Worm (Caenorhabditis elegans) whole organism, L1 larva: ENCODE data around the gene F26F2.11.

ENCODE experiments used
- C04F5.9 ChIP-seq: sonication (generic microtip); optimal IDR thresholded peaks from 2 replicates; lab custom pipeline; 2016; ENCODE audit warnings: missing genetic modification characterization, missing compliant biosample characterization
- C16A3.4 ChIP-seq: fragments of 150-350 bp; optimal IDR thresholded peaks from 2 replicates; lab custom pipeline; 2014; ENCODE audit warnings: missing biosample characterization, missing genetic modification characterization
- F16B12.6 ChIP-seq: fragments of 150-350 bp; optimal IDR thresholded peaks from 2 replicates; lab custom pipeline; 2014; ENCODE audit warnings: missing biosample characterization, missing genetic modification characterization
- aha-1 ChIP-seq: fragments of 150-350 bp; optimal IDR thresholded peaks from 2 replicates; lab custom pipeline; 2014; ENCODE audit warnings: missing biosample characterization, missing genetic modification characterization
- aly-2 ChIP-seq: fragments of 150-350 bp; optimal IDR thresholded peaks from 2 replicates; lab custom pipeline; 2014; ENCODE audit warnings: missing biosample characterization, missing genetic modification characterization
- blmp-1 ChIP-seq: fragments of 150-350 bp; optimal IDR thresholded peaks from 2 replicates; lab custom pipeline; 2014; ENCODE audit warnings: missing biosample characterization, missing genetic modification characterization
- ceh-82 ChIP-seq, 3 experiments: fragments of 150-350 bp in 1 of 3; sonication (generic microtip) in 2 of 3; optimal IDR thresholded peaks; 2 replicates each; lab custom pipeline; 2014 to 2017; ENCODE audit warnings: missing biosample characterization in 3 of 3, missing genetic modification characterization in 3 of 3
- ceh-88 ChIP-seq: fragments of 200-800 bp; sonication (Bioruptor generic); IDR thresholded peaks from 2 replicates; pipeline ENCODE4 v1.3.6; 2022; ENCODE audit warnings: missing genetic modification characterization, missing compliant biosample characterization
- ceh-90 ChIP-seq: sonication (generic microtip); optimal IDR thresholded peaks from 2 replicates; lab custom pipeline; 2016; ENCODE audit warnings: missing genetic modification characterization, missing compliant biosample characterization
- ces-1 ChIP-seq: fragments of 150-350 bp; optimal IDR thresholded peaks from 2 replicates; lab custom pipeline; 2014; ENCODE audit warnings: missing biosample characterization, missing genetic modification reagents, missing genetic modification characterization
- efl-1 ChIP-seq, 4 experiments: fragments of 150-350 bp; optimal IDR thresholded peaks in 3 of 4; peaks in 1 of 4; 1 replicate in 1 of 4; 2 replicates in 3 of 4; lab custom pipeline; 2014; ENCODE audit warnings: missing biosample characterization in 2 of 4, missing genetic modification characterization in 2 of 4, missing genetic modification reagents in 2 of 4
- elt-2 ChIP-seq: sonication (generic microtip); optimal IDR thresholded peaks from 2 replicates; lab custom pipeline; 2016; ENCODE audit warnings: missing genetic modification characterization, mild to moderate bottlenecking, inconsistent platforms, missing compliant biosample characterization, missing genetic modification reagents
- ets-5 ChIP-seq: fragments of 200-800 bp; sonication (Bioruptor generic); IDR thresholded peaks from 2 replicates; pipeline ENCODE4 v1.3.6; 2022; ENCODE audit warnings: missing genetic modification characterization, missing compliant biosample characterization
- fkh-4 ChIP-seq: sonication (generic microtip); optimal IDR thresholded peaks from 2 replicates; lab custom pipeline; 2016; ENCODE audit warnings: missing compliant biosample characterization, missing genetic modification characterization, borderline replicate concordance
- fkh-8 ChIP-seq: sonication (generic microtip); optimal IDR thresholded peaks from 2 replicates; lab custom pipeline; 2016; ENCODE audit warnings: mild to moderate bottlenecking, missing genetic modification characterization, missing compliant biosample characterization
- fos-1 ChIP-seq: fragments of 150-350 bp; optimal IDR thresholded peaks from 2 replicates; lab custom pipeline; 2014; ENCODE audit warnings: missing biosample characterization, missing genetic modification characterization
- hlh-17 ChIP-seq: fragments of 200-800 bp; sonication (Bioruptor generic); optimal IDR thresholded peaks from 2 replicates; lab custom pipeline; 2018; ENCODE audit warnings: missing genetic modification characterization, mild to moderate bottlenecking, missing compliant biosample characterization, moderate library complexity, borderline replicate concordance
- hlh-4 ChIP-seq: sonication (generic microtip); optimal IDR thresholded peaks from 2 replicates; lab custom pipeline; 2016; ENCODE audit warnings: mild to moderate bottlenecking, missing genetic modification characterization, missing compliant biosample characterization
- lin-15B ChIP-seq: fragments of 150-350 bp; sonication (generic microtip); optimal IDR thresholded peaks from 3 replicates; lab custom pipeline; 2014; ENCODE audit warnings: missing biosample characterization, missing genetic modification characterization
- mep-1 ChIP-seq: fragments of 150-350 bp; optimal IDR thresholded peaks from 2 replicates; lab custom pipeline; 2014; ENCODE audit warnings: missing biosample characterization, missing genetic modification characterization
- nhr-11 ChIP-seq: fragments of 150-350 bp; optimal IDR thresholded peaks from 2 replicates; lab custom pipeline; 2014; ENCODE audit warnings: missing biosample characterization, missing genetic modification characterization
- nhr-19 ChIP-seq: fragments of 200-800 bp; sonication (Bioruptor generic); conservative IDR thresholded peaks from 2 replicates; pipeline ENCODE4 v1.3.6; 2022; ENCODE audit warnings: missing genetic modification characterization, missing compliant biosample characterization
- nhr-47 ChIP-seq: sonication (generic microtip); optimal IDR thresholded peaks from 2 replicates; lab custom pipeline; 2016; ENCODE audit warnings: mild to moderate bottlenecking, missing genetic modification characterization, moderate library complexity, missing compliant biosample characterization
- nhr-71 ChIP-seq: sonication (generic microtip); optimal IDR thresholded peaks from 2 replicates; lab custom pipeline; 2016; ENCODE audit warnings: mild to moderate bottlenecking, missing genetic modification characterization, moderate library complexity, missing compliant biosample characterization
- nhr-90 ChIP-seq: sonication (generic microtip); optimal IDR thresholded peaks from 2 replicates; lab custom pipeline; 2016; ENCODE audit warnings: mild to moderate bottlenecking, missing genetic modification characterization, missing compliant biosample characterization; ENCODE audit not compliant: poor library complexity
- pag-3 ChIP-seq: sonication (generic microtip); optimal IDR thresholded peaks from 2 replicates; lab custom pipeline; 2017; ENCODE audit warnings: missing genetic modification characterization, mild to moderate bottlenecking, missing compliant biosample characterization, antibody characterized with exemption, borderline replicate concordance; ENCODE audit not compliant: insufficient read depth
- pax-3 ChIP-seq: fragments of 200-800 bp; sonication (Bioruptor generic); optimal IDR thresholded peaks from 2 replicates; lab custom pipeline; 2018; ENCODE audit warnings: mild to moderate bottlenecking, missing genetic modification characterization, moderate library complexity, missing compliant biosample characterization
- snpc-4 ChIP-seq: fragments of 150-350 bp; optimal IDR thresholded peaks from 2 replicates; lab custom pipeline; 2014; ENCODE audit warnings: missing biosample characterization, missing genetic modification characterization
- sox-4 ChIP-seq: sonication (generic microtip); optimal IDR thresholded peaks from 2 replicates; lab custom pipeline; 2016; ENCODE audit warnings: missing genetic modification characterization, missing compliant biosample characterization
- sptf-1 ChIP-seq: fragments of 150-350 bp; optimal IDR thresholded peaks from 2 replicates; lab custom pipeline; 2014; ENCODE audit warnings: missing biosample characterization, missing genetic modification characterization
- tlp-1 ChIP-seq: fragments of 150-350 bp; optimal IDR thresholded peaks from 2 replicates; lab custom pipeline; 2014; ENCODE audit warnings: missing biosample characterization, missing genetic modification characterization
- unc-130 ChIP-seq: fragments of 150-350 bp; optimal IDR thresholded peaks from 2 replicates; lab custom pipeline; 2017; ENCODE audit warnings: missing biosample characterization, missing genetic modification characterization, inconsistent platforms
- unc-30 ChIP-seq: sonication (generic microtip); optimal IDR thresholded peaks from 2 replicates; lab custom pipeline; 2017; ENCODE audit warnings: missing biosample characterization, missing genetic modification characterization
- zip-4 ChIP-seq: fragments of 200-800 bp; sonication (Bioruptor generic); optimal IDR thresholded peaks from 2 replicates; lab custom pipeline; 2018; ENCODE audit warnings: mild to moderate bottlenecking, missing genetic modification characterization, moderate library complexity, missing compliant biosample characterization
- ztf-11 ChIP-seq, 2 experiments: sonication (generic microtip); optimal IDR thresholded peaks; 2 replicates each; lab custom pipeline; 2016 to 2017; ENCODE audit warnings: missing genetic modification characterization in 2 of 2, missing biosample characterization in 1 of 2, missing compliant biosample characterization in 1 of 2
- ztf-4 ChIP-seq: fragments of 150-350 bp; optimal IDR thresholded peaks from 2 replicates; lab custom pipeline; 2014; ENCODE audit warnings: missing biosample characterization, missing genetic modification characterization

The F26F2.11 gene

ce11 chrV:20595653-20596052, at the start of gene F26F2.11:
Gene F26F2.11 (minus strand): TSS chrV:20595753.
- no peak for TF ChIP-seq ces-1
- TF ChIP-seq pag-3 (tag; lab: Kevin White, UChicago) = no peak
- no peak for TF ChIP-seq elt-2 (tag; lab: Kevin White, UChicago)
- TF ChIP-seq nhr-19 (GFP tag; lab: Robert Waterston, UW) = no peak
- TF ChIP-seq unc-130 (tag; lab: Kevin White, UChicago) = no peak
- TF ChIP-seq, all 84 proteins: peak for 0

DNA sequence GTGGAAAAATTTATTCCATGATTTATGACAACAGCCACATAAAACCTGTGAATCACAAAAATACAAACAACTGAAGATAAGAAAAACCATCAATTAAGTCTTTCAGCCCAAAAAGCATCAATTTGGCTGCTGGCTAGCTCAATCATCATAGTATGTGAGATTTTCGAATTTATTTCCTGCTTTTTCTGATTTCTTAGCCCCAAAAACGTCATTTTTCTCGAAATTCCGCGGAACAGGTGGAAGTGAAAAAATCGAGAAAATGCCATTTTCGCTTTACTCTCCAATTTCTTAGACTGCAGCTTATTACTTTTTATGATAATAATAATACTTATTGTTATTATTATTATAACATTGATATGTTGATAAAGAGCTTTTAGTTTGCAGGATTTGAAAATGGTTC, 46.3 kb upstream of the F26F2.11 start, which contains the start of gene srxa-15:
Gene srxa-15, plus strand, starts transcription at position 301 of the 400 bp plus-strand sequence.
- TF ChIP-seq hlh-4 (tag; lab: Kevin White, UChicago) (peak; percentile 60), nhr-47 (tag; lab: Kevin White, UChicago) (no peak), nhr-90 (tag; lab: Kevin White, UChicago) (no peak), mep-1 (no peak), sptf-1 (tag; lab: Kevin White, UChicago) (no peak), fkh-8 (peak; percentile 7)

- TF ChIP-seq nhr-71 = no peak
- no peak for TF ChIP-seq aha-1 (tag; lab: Kevin White, UChicago)
- TF ChIP-seq lin-15B (tag; lab: Kevin White, UChicago) = no peak
- TF ChIP-seq nhr-47 (tag; lab: Kevin White, UChicago) = no peak
- TF ChIP-seq efl-1 (optimal IDR thresholded peaks at IDR 0.05; lab: Kevin White, UChicago) = no peak
- TF ChIP-seq efl-1 (GFP tag; optimal IDR thresholded peaks at IDR 0.05 in 1 of 2; lab: Kevin White, UChicago) = no peak
- no peak for TF ChIP-seq snpc-4
- TF ChIP-seq elt-2 (tag; lab: Kevin White, UChicago) = no peak
- no peak for TF ChIP-seq fkh-4 (tag; lab: Kevin White, UChicago)
- no peak for TF ChIP-seq unc-30 (tag; lab: Kevin White, UChicago)
- no peak for TF ChIP-seq C04F5.9 (tag; lab: Kevin White, UChicago)
Observed at ce11 chrV:20639294-20639693, 43.7 kb upstream of the F26F2.11 start, which contains the start of gene srxa-14. Gene srxa-14 (plus strand): TSS chrV:20639594.

DNA sequence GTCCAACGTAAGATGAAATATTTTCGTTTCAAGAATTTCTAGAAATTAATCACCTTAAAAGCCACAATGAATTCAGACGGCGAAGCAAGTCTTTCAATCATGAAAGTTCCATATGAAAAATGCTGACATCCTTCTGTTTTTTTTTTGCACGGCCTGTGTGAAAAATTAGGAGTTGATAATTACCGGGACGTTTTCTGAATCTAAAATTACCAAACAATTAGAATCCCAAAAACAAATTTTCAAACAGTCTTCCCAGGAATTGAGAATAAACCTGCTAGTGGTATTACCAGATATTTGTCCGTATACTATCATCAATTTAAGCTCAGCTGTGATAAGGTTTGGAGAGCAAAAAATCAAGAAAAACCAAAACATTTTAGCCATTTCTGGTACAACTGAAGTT, 42.8 kb upstream of the F26F2.11 start, which contains the start of gene Y44A6B.3:
Gene Y44A6B.3, minus strand, starts transcription at position 101 of the 400 bp plus-strand sequence.
- TF ChIP-seq efl-1 (optimal IDR thresholded peaks at IDR 0.05; lab: Kevin White, UChicago) (no peak), efl-1 (GFP tag; optimal IDR thresholded peaks at IDR 0.05 in 1 of 2; lab: Kevin White, UChicago) (peak in 1 of 2 experiments; percentile 1), ets-5 (GFP tag; lab: Robert Waterston, UW) (no peak), hlh-17 (GFP tag; lab: Kevin White, UChicago) (no peak), nhr-11 (tag; lab: Kevin White, UChicago) (no peak), sox-4 (tag; lab: Kevin White, UChicago) (no peak), fos-1 (no peak), nhr-71 (no peak), zip-4 (GFP tag; lab: Kevin White, UChicago) (no peak)

DNA sequence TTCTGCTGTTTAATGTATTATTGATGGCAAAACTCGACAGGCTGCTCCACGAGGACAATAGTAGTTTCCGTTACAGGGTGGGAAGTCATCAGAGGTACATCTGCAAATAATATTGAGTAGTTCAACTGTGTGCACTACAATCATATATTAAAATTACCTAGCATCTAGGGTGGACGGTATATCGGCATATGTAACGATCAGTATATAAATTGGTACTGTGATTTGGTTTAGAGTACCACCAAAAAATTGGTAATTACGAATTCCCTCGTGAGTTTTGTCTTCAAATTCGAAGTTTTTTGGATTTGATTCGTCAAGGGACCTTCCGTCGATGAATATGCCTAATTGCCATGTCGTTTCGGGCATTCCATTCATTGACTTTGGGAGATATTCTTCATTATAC, 41.3 kb upstream of the F26F2.11 start, which contains the start of gene ttr-13:
Gene ttr-13, minus strand, starts transcription at position 101 of the 400 bp plus-strand sequence.
- TF ChIP-seq ztf-4 (tag; lab: Kevin White, UChicago) (no peak), C16A3.4 (tag; lab: Kevin White, UChicago) (no peak), ceh-82 (tag; optimal IDR thresholded peaks at IDR 0.05; lab: Kevin White, UChicago) (no peak), tlp-1 (tag; lab: Kevin White, UChicago) (no peak), pax-3 (tag; lab: Kevin White, UChicago) (no peak), pag-3 (tag; lab: Kevin White, UChicago) (no peak), aly-2 (no peak), ceh-90 (tag; lab: Kevin White, UChicago) (no peak), F16B12.6 (tag; lab: Kevin White, UChicago) (no peak), blmp-1 (tag; lab: Kevin White, UChicago) (no peak), nhr-19 (GFP tag; lab: Robert Waterston, UW) (no peak), ztf-11 (tag; optimal IDR thresholded peaks at IDR 0.05; lab: Kevin White, UChicago) (no peak), ceh-88 (GFP tag; lab: Robert Waterston, UW) (no peak)
